Fruit fly (Drosophila melanogaster): ENCODE results near the gene Mitofilin.
A peak's percentile ranks its signal among the peaks of the same experiment; 100 is the strongest.

The Mitofilin gene

dm6 chr3R:22043748-22044402, 20.7 kb upstream of the Mitofilin start:
- TF ChIP-seq CG12768 (GFP tag; optimal IDR thresholded peaks at IDR 0.05) (no peak), ovo (GFP tag; optimal IDR thresholded peaks at IDR 0.05) (no peak), Clk (GFP tag; optimal IDR thresholded peaks at IDR 0.05) (no peak), CG11617 (GFP tag; optimal IDR thresholded peaks at IDR 0.05) (no peak), CG14711 (tag; optimal IDR thresholded peaks at IDR 0.05) (no peak), CG33017 (tag; optimal IDR thresholded peaks at IDR 0.05) (no peak), CG7045 (GFP tag; optimal IDR thresholded peaks at IDR 0.05) (no peak), toe (GFP tag; optimal IDR thresholded peaks at IDR 0.05) (no peak), cic (GFP tag; optimal IDR thresholded peaks at IDR 0.05) (no peak), CG7101 (tag; optimal IDR thresholded peaks at IDR 0.05) (no peak), pad (GFP tag; optimal IDR thresholded peaks at IDR 0.05) (no peak), Mnt (GFP tag; optimal IDR thresholded peaks at IDR 0.05) (no peak), Hr96 (GFP tag; optimal IDR thresholded peaks at IDR 0.05) (no peak), kay (GFP tag; ENCODE audit: borderline replicate concordance) (no peak), CG1620 (GFP tag; optimal IDR thresholded peaks at IDR 0.05) (no peak), tj (GFP tag; optimal IDR thresholded peaks at IDR 0.05) (no peak), Crg-1 (GFP tag; optimal IDR thresholded peaks at IDR 0.05) (no peak), cnc (optimal IDR thresholded peaks at IDR 0.05) (no peak), bab1 (GFP tag; optimal IDR thresholded peaks at IDR 0.05) (no peak)

dm6 chr3R:22042982-22043381, 19.8 kb upstream of the Mitofilin start:
- TF ChIP-seq toe (GFP tag; optimal IDR thresholded peaks at IDR 0.05) (no peak), Hr96 (GFP tag; optimal IDR thresholded peaks at IDR 0.05) (no peak), CG14711 (tag; optimal IDR thresholded peaks at IDR 0.05) (no peak), pad (GFP tag; optimal IDR thresholded peaks at IDR 0.05) (no peak), CG5204 (GFP tag; optimal IDR thresholded peaks at IDR 0.05) (no peak), kay (GFP tag; ENCODE audit: borderline replicate concordance) (no peak), tj (GFP tag; optimal IDR thresholded peaks at IDR 0.05) (no peak), bab1 (GFP tag; optimal IDR thresholded peaks at IDR 0.05) (no peak), Crg-1 (GFP tag; optimal IDR thresholded peaks at IDR 0.05) (no peak), cnc (optimal IDR thresholded peaks at IDR 0.05) (no peak), Clk (GFP tag; optimal IDR thresholded peaks at IDR 0.05) (no peak), CG7045 (GFP tag; optimal IDR thresholded peaks at IDR 0.05) (no peak), CG7101 (tag; optimal IDR thresholded peaks at IDR 0.05) (no peak), CG12768 (GFP tag; optimal IDR thresholded peaks at IDR 0.05) (no peak), CG33017 (tag; optimal IDR thresholded peaks at IDR 0.05) (no peak)

DNA sequence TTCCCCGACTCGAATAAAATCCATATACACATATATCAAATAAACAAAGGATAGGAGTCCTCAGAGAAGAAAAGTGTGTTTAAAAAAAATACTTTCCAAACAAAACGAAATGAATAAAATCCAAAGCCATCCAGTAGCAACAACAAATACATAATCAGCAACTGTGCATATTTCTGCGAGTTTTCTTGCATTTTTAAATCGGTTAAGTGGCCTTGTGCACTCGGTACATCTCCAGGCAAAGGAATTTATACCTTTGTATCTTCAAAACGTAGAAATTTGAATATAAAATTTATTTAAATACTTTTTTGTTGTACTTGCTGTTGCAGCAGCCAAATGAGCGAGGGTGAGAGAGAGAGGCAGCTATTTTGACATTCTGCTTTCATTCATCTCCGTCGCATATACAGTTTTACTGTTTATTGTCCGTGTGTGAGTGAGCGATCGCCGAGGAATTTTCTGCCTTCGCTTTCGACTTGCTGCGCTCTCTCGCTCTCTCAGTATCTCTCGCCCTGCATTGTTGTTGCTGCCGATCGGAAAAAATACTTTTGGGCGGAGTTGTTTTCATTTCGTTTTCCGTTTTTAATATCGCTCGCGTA, 19.2 kb upstream of the Mitofilin start:
- no peak for TF ChIP-seq bab1 (GFP tag; optimal IDR thresholded peaks at IDR 0.05)
- TF ChIP-seq pad (GFP tag; optimal IDR thresholded peaks at IDR 0.05) = peak; percentile 26
- peak; percentile 61 for TF ChIP-seq tj (GFP tag; optimal IDR thresholded peaks at IDR 0.05)
- TF ChIP-seq ovo (GFP tag; optimal IDR thresholded peaks at IDR 0.05) = no peak

dm6 chr3R:22041625-22042282, 18.6 kb upstream of the Mitofilin start, which contains the start of gene how:
how (plus strand) TSS chr3R:22042191.
- TF ChIP-seq CG14711 (tag; optimal IDR thresholded peaks at IDR 0.05) (peak; percentile 96), ovo (GFP tag; optimal IDR thresholded peaks at IDR 0.05) (peak; percentile 8), pad (GFP tag; optimal IDR thresholded peaks at IDR 0.05) (peak; percentile 17), CG33017 (tag; optimal IDR thresholded peaks at IDR 0.05) (peak; percentile 37), CG1620 (GFP tag; optimal IDR thresholded peaks at IDR 0.05) (no peak), kay (GFP tag; ENCODE audit: borderline replicate concordance) (no peak), CG12768 (GFP tag; optimal IDR thresholded peaks at IDR 0.05) (no peak), toe (GFP tag; optimal IDR thresholded peaks at IDR 0.05) (no peak), Hr96 (GFP tag; optimal IDR thresholded peaks at IDR 0.05) (no peak), CG7101 (tag; optimal IDR thresholded peaks at IDR 0.05) (peak; percentile 42), bab1 (GFP tag; optimal IDR thresholded peaks at IDR 0.05) (peak; percentile 49), Clk (GFP tag; optimal IDR thresholded peaks at IDR 0.05) (no peak), cic (GFP tag; optimal IDR thresholded peaks at IDR 0.05) (peak; percentile 47), tj (GFP tag; optimal IDR thresholded peaks at IDR 0.05) (no peak), Crg-1 (GFP tag; optimal IDR thresholded peaks at IDR 0.05) (peak; percentile 55), Mnt (GFP tag; optimal IDR thresholded peaks at IDR 0.05) (peak; percentile 47), CG11617 (GFP tag; optimal IDR thresholded peaks at IDR 0.05) (peak; percentile 25), cnc (optimal IDR thresholded peaks at IDR 0.05) (no peak), CG7045 (GFP tag; optimal IDR thresholded peaks at IDR 0.05) (no peak), CG5204 (GFP tag; optimal IDR thresholded peaks at IDR 0.05) (no peak)

- TF ChIP-seq CG33017 (tag; optimal IDR thresholded peaks at IDR 0.05) (no peak), cic (GFP tag; optimal IDR thresholded peaks at IDR 0.05) (no peak), ovo (GFP tag; optimal IDR thresholded peaks at IDR 0.05) (no peak), CG11617 (GFP tag; optimal IDR thresholded peaks at IDR 0.05) (no peak), CG7101 (tag; optimal IDR thresholded peaks at IDR 0.05) (no peak), pad (GFP tag; optimal IDR thresholded peaks at IDR 0.05) (no peak), Crg-1 (GFP tag; optimal IDR thresholded peaks at IDR 0.05) (no peak), CG7045 (GFP tag; optimal IDR thresholded peaks at IDR 0.05) (no peak)
These were observed 17.3 kb upstream of the Mitofilin start for dm6 chr3R:22040400-22040799.

DNA sequence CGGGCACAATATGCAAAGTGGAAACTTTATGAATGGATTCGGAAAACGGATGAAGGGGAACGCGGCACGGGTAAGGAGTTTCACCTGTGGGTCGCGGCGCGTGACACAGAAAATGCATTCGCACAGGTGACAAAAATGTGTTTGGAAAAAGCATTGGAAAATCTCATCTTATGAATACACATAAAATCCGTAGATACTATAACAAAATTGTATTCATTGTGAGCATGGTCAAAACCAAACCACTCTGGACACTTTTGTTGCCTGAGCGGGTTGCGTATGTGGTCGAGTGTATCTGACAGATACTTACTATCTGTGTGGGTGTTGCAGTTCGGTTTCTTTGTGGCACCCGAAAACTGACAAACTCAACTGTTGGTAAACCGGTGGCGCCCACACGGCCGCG, 16.3 kb upstream of the Mitofilin start:
- TF ChIP-seq Hr96 (GFP tag; optimal IDR thresholded peaks at IDR 0.05) (no peak), pad (GFP tag; optimal IDR thresholded peaks at IDR 0.05) (no peak), cnc (optimal IDR thresholded peaks at IDR 0.05) (no peak), CG14711 (tag; optimal IDR thresholded peaks at IDR 0.05) (no peak), bab1 (GFP tag; optimal IDR thresholded peaks at IDR 0.05) (no peak), CG1620 (GFP tag; optimal IDR thresholded peaks at IDR 0.05) (no peak), Crg-1 (GFP tag; optimal IDR thresholded peaks at IDR 0.05) (no peak), Mnt (GFP tag; optimal IDR thresholded peaks at IDR 0.05) (no peak), ovo (GFP tag; optimal IDR thresholded peaks at IDR 0.05) (no peak), CG11617 (GFP tag; optimal IDR thresholded peaks at IDR 0.05) (no peak), CG5204 (GFP tag; optimal IDR thresholded peaks at IDR 0.05) (no peak), CG7045 (GFP tag; optimal IDR thresholded peaks at IDR 0.05) (no peak), CG33017 (tag; optimal IDR thresholded peaks at IDR 0.05) (no peak), CG12768 (GFP tag; optimal IDR thresholded peaks at IDR 0.05) (no peak), tj (GFP tag; optimal IDR thresholded peaks at IDR 0.05) (no peak), cic (GFP tag; optimal IDR thresholded peaks at IDR 0.05) (no peak), Clk (GFP tag; optimal IDR thresholded peaks at IDR 0.05) (no peak), toe (GFP tag; optimal IDR thresholded peaks at IDR 0.05) (no peak), CG7101 (tag; optimal IDR thresholded peaks at IDR 0.05) (no peak), kay (GFP tag; ENCODE audit: borderline replicate concordance) (no peak)
